Fruit fly (Drosophila melanogaster): ENCODE data around the gene Gss1.
"Not testable (repeated sequence)": the region's sequence is repeated elsewhere in the genome, so short reads cannot be mapped to it uniquely, and the experiment has no call there.

Gss1 gene

dm6 chrX:17889247-17889646 is at the start of gene Gss1:
Gss1 (plus strand) TSS chrX:17889547.
- not testable (repeated sequence) for TF ChIP-seq CTCF, CG8478 (optimal IDR thresholded peaks at IDR 0.05)

- TF ChIP-seq CG8478 (optimal IDR thresholded peaks at IDR 0.05) (no peak), CTCF (optimal IDR thresholded peaks at IDR 0.05) (peak in 1 of 2 experiments; percentile 47)
Observed at dm6 chrX:17841923-17842322, 47.4 kb upstream of the Gss1 start, which contains the start of gene Taf9. Taf9 (plus strand) TSS chrX:17842161.

dm6 chrX:17844623-17845022 is 44.7 kb upstream of the Gss1 start, which contains the start of the genes CG8142 and Ucp4A:
CG8142 (minus strand) TSS chrX:17844704.
Ucp4A (plus strand) TSS chrX:17844949.
- TF ChIP-seq CG8478 (optimal IDR thresholded peaks at IDR 0.05): no peak
- TF ChIP-seq CTCF (optimal IDR thresholded peaks at IDR 0.05): no peak

DNA sequence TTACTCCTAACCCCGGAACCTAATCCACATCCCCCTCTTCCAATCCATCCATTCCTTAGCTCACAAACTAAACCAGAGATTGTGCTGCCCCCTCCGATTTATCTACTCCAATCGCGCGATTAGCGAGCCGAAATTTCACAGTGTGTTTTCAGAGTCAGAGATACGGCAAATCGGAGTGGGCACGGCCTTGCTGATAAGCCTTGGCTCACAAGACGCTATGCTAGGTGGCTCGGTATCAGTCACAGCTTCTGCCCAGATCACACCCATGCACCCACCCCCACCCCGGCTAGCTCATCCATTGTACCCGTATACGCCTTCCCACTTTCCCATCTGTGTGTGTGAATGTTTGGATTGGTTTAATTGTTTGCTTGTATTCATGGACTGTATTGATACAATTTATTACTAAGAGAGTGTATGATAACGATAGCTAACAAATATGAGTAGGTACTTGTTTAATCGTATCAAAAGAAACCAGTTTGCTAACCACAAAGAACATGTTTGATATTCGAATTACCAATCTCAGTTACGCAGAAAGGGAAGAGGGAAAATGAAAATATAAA is 43.4 kb upstream of the Gss1 start:
- no peak for TF ChIP-seq CTCF (optimal IDR thresholded peaks at IDR 0.05)
- TF ChIP-seq CG8478 (optimal IDR thresholded peaks at IDR 0.05): no peak

- TF ChIP-seq CG8478 (optimal IDR thresholded peaks at IDR 0.05): no peak
- TF ChIP-seq CTCF (optimal IDR thresholded peaks at IDR 0.05): peak; percentile 33 to 47
Observed at dm6 chrX:17850179-17850578, 39.2 kb upstream of the Gss1 start, which contains the start of the genes CG15814 and Spt7. CG15814 (minus strand) TSS chrX:17850342. Spt7 (plus strand) TSS chrX:17850460.

DNA sequence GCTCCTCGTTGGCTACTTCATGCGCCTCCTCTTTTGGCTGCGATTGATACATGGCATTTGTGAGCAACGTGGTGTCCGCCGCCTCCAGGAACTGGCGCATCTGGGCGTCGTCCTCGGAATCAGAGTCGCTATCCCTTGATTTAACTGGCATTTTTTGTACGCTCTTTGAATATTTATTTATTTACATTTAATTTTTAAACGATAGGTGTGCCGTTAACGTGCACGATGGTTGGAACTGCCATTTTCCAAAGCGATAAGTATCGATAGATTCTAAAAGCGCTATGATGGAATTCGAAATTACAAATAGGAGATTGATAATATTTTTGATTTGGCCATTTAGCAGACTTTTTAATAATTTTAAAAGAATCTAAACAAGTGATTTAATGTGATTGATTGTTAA is 36.9 kb upstream of the Gss1 start, which contains the start of gene CG32554:
TSS of gene CG32554 (minus strand) at position 229 of the 400 bp plus-strand sequence.
- no peak for TF ChIP-seq CG8478 (optimal IDR thresholded peaks at IDR 0.05)
- TF ChIP-seq CTCF (optimal IDR thresholded peaks at IDR 0.05): no peak

DNA sequence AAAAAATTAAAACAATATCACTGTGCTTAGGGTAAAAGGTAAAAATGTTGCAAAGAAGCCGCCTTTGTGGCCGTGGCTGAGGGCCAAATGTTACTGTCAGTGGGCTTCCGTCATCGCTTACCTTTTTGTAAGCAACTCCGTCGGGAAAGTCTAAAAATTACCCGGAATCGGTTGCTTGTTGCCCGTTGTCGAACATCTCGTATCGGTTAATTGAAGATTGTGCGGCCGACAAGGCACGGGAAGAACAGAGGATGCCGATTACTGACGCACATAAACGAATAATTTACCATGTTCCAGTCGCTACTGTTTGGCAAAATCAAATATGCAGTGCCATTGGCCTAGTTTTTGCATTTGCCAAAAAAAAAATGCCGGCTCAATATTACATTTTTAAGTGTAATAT is 33.3 kb upstream of the Gss1 start, which contains the start of gene Mco4:
TSS of gene Mco4 (minus strand) at position 101 of the 400 bp plus-strand sequence.
- no peak for TF ChIP-seq CG8478 (optimal IDR thresholded peaks at IDR 0.05)
- TF ChIP-seq CTCF (optimal IDR thresholded peaks at IDR 0.05): no peak

DNA sequence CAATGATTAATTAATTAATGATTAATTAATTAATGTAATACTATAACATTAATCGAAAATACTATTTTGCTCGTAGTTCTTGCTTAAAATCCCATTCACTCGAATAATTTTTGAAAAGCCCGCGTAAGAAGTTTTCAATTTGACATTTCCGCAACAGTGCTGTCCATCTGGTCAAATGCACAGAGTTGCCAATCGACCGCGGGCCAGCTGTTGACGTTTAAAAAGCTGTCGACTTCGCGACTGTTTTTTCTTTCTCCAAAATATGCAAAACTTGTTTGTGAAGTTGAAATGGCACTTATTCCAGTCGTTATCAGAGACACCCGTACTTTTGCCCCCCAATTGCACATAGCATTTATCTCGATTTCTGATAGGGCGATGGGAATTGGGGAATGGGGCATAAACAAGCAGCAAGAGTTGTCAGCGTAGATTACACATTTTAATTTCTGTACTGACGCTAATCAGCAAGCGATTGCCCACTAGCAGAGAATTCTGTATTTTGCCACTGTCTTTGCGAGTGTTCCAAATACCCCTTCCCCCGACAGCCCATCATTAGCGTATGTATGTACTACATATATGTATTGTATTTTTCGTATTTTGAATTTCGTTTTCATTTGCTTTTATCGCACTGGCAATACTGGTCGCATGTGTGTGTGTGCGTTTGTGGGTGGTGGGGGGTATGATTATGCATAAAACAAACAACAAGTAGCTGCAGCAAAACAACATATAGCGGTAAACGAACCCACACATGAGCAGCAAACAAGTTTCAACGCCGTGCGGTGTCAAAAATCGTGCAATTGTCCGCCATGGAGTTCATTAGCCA is 32.7 kb upstream of the Gss1 start, which contains the start of gene Srx:
TSS of gene Srx (plus strand) at position 517 of the 820 bp plus-strand sequence.
- TF ChIP-seq CG8478 (optimal IDR thresholded peaks at IDR 0.05) (no peak), CTCF (optimal IDR thresholded peaks at IDR 0.05) (no peak)

- TF ChIP-seq CG8478 (optimal IDR thresholded peaks at IDR 0.05): no peak
- TF ChIP-seq CTCF (optimal IDR thresholded peaks at IDR 0.05): no peak
Observed at dm6 chrX:17857809-17858208, 31.5 kb upstream of the Gss1 start.

dm6 chrX:17860711-17861110 is 28.6 kb upstream of the Gss1 start, which contains the start of the genes Arp8 and CG6769:
Arp8 (minus strand) TSS chrX:17860800.
CG6769 (plus strand) TSS chrX:17861002.
- TF ChIP-seq CTCF (optimal IDR thresholded peaks at IDR 0.05) (no peak), CG8478 (optimal IDR thresholded peaks at IDR 0.05) (no peak)

dm6 chrX:17865103-17865502 is 24.2 kb upstream of the Gss1 start:
- TF ChIP-seq CG8478 (optimal IDR thresholded peaks at IDR 0.05): no peak
- no peak for TF ChIP-seq CTCF (optimal IDR thresholded peaks at IDR 0.05)

DNA sequence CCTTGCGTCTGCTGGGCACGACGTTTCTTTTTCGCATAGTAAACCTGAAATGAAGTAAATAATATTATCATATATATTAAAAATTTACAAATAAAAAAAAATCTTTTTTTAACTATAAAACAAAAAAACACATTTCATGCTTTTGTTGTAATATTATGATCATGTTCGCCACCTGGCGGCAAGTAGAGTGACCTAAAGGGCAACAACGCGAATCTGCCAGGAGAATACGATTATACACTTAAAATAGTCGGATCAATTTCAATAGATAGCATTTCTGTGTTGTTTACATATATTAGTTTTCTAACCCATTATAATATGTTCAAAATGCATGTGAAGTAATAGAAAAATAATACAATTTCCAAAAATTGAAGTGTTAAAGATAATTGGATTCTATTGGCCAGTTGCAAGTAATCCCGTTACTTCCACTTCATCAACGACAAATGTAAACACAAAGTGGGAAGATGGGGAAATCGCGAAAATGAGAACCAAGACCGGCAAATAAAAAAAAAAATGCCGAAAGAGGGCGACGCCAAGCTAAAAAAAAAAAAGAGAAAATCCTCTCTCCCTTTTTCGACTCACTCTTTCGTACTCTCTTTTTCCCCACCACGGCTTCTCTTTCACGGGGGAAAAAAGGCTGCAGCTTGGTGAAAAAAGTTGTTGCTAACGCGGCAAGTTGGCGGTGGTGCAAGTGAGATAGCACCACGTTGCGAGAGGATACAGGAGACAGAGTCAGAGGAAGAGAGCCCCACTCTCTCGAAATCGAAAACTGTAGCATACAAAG is 18.5 kb upstream of the Gss1 start:
- TF ChIP-seq CG8478 (optimal IDR thresholded peaks at IDR 0.05) (no peak), CTCF (optimal IDR thresholded peaks at IDR 0.05) (peak in 1 of 2 experiments; percentile 65)

DNA sequence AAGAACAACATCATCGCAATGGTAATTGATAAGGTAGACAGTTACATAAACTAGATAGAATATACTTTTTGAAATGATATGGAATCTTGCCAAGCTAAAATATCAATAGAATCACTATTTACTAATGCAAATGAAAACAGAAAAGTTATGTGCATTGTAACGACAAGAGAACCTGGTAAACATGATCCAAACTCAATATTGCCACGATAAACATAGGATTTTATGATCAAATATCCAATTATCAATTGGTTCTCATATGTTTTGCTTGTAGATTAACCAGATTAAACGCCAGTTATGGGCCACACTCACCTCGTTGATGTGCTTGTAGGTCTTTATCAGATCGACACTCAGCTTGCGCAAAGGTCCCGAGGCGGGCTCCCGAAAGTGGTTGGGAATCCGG is 17.0 kb upstream of the Gss1 start:
- TF ChIP-seq CTCF (optimal IDR thresholded peaks at IDR 0.05) (no peak), CG8478 (optimal IDR thresholded peaks at IDR 0.05) (no peak)

DNA sequence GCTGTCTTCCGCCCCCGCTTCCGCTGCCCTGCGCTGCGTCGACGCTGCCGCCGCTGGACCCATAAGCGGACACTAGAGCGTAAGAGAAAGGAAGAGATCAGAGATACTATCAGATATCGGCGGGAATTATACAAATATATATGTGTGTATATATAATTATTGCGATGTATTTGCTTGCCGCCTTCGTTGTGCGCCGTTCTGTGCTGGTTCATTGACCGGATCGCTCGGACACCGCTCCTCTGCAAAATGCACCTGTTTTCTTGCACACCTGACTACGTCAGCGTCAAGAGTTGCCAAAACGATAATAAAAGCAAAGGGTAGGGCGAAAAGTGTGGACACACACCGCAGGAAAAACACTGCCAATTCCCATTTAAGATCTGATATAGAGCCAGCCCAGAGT is 16.0 kb upstream of the Gss1 start:
- TF ChIP-seq CTCF (optimal IDR thresholded peaks at IDR 0.05): no peak
- no peak for TF ChIP-seq CG8478 (optimal IDR thresholded peaks at IDR 0.05)

Data from S2 (cell line).